Worm (Caenorhabditis elegans) whole organism, midembryonic: Measurements from ENCODE around the gene srx-24.

ENCODE experiments used
- klf-2 ChIP-seq: fragments of 200-800 bp; sonication (Bioruptor generic); conservative IDR thresholded peaks from 2 replicates; pipeline ENCODE4 v1.3.6; 2022; ENCODE audit warnings: missing genetic modification reagents, missing genetic modification characterization, missing compliant biosample characterization
- ref-1 ChIP-seq: fragments of 200-800 bp; sonication (Bioruptor generic); conservative IDR thresholded peaks from 2 replicates; pipeline ENCODE4 v1.3.6; 2022; ENCODE audit warnings: missing genetic modification reagents, missing genetic modification characterization, missing compliant biosample characterization
- tab-1 ChIP-seq: fragments of 200-800 bp; sonication (Bioruptor generic); IDR thresholded peaks from 2 replicates; pipeline ENCODE4 v1.3.6; 2022; ENCODE audit warnings: missing genetic modification characterization, missing compliant biosample characterization
- ztf-23 ChIP-seq: fragments of 200-800 bp; sonication (Bioruptor generic); IDR thresholded peaks from 2 replicates; pipeline ENCODE4 v1.3.6; 2022; ENCODE audit warnings: missing genetic modification reagents, missing genetic modification characterization, missing compliant biosample characterization
- ztf-29 ChIP-seq: fragments of 200-800 bp; sonication (Bioruptor generic); IDR thresholded peaks from 2 replicates; pipeline ENCODE4 v1.3.6; 2022; ENCODE audit warnings: missing genetic modification reagents, missing genetic modification characterization, missing compliant biosample characterization

ce11 chrV:2711429-2711828 lies 38.5 kb downstream of the srx-24 start, which contains the start of gene C24B9.3:
- TF ChIP-seq ztf-23 (GFP tag; lab: Robert Waterston, UW) (no peak), klf-2 (GFP tag; lab: Robert Waterston, UW) (no peak), ztf-29 (GFP tag; lab: Robert Waterston, UW) (no peak), tab-1 (GFP tag; lab: Robert Waterston, UW) (no peak), ref-1 (GFP tag; lab: Robert Waterston, UW) (no peak)
